Worm (Caenorhabditis elegans): ENCODE data around the gene Y57G11C.1131.
"Not testable (repeated sequence)": the region's sequence is repeated elsewhere in the genome, so short reads cannot be mapped to it uniquely, and the experiment has no call there.

Y57G11C.1131 gene

DNA sequence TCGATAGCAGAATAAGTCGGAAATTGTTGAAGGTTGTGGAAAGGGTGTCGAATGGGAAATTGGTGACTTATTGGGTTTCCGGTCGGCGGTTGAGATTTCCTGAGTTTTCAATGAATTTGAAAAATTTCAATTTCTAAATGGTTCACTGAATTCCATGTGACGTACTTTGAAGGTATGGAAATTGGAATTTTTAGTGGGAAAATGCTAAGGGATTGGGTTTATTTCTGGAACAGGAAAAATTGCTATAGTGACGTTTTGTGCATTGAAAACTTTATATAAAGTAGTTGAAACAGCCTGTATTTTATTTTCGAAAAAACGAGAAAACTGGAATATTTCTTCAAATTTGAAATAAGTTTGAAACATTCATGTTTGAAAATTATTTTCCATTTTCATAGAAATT lies 23.2 kb upstream of the Y57G11C.1131 start, which contains the start of gene pnc-2:
Gene pnc-2, minus strand, starts transcription at position 101 of the 400 bp plus-strand sequence.
- TF ChIP-seq snpc-4 (tag; optimal IDR thresholded peaks at IDR 0.05) (no peak), fkh-8 (tag; optimal IDR thresholded peaks at IDR 0.05) (peak; percentile 19)

DNA sequence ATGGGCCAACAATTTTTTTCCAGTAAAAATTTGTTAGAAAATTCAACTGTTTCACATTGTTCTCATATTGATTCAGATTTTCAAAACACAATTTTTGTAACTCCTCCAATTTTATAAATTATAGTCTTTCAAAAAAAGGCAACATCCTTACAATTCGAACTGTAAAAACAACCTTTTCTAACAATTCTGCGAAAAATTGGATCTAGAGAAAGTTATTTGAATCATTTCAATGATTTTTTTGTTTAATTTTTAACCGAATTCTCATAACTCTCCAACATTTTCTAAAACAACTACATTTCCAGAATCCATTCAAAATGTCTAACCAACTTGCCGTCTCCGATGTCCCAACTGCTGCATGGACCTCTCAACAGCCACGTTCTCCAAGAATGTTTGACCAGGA lies 13.5 kb upstream of the Y57G11C.1131 start, which contains the start of gene ccch-5:
Gene ccch-5, plus strand, starts transcription at position 301 of the 400 bp plus-strand sequence.
- TF ChIP-seq snu-23 (GFP tag; optimal IDR thresholded peaks at IDR 0.05) (no peak), nhr-12 (tag; optimal IDR thresholded peaks at IDR 0.05) (no peak), lin-39 (tag; optimal IDR thresholded peaks at IDR 0.05) (no peak), sup-37 (GFP tag; optimal IDR thresholded peaks at IDR 0.05) (no peak), xbp-1 (tag; optimal IDR thresholded peaks at IDR 0.05) (no peak), unc-130 (tag; optimal IDR thresholded peaks at IDR 0.05) (no peak), ztf-4 (tag; optimal IDR thresholded peaks at IDR 0.05) (no peak), nhr-20 (tag; optimal IDR thresholded peaks at IDR 0.05) (no peak), nhr-47 (tag; optimal IDR thresholded peaks at IDR 0.05) (no peak)

DNA sequence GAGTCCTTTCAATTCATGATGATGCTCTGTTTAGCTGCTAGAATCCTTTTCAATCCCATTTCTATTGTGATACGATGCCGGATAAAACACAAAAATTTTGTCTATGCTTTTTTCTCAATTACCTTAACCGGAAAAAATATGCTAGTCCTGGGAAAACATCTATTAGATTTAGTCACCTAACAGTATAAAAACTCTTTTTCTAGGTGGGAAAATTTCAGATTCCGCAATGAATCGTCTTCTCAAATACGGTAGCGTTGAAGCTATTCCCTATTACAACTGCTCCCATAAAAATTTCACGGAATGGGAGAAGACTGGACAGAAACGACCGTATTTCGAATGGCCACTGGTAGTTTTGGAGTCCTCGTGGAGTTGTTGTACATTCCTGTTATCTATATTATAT lies 3.4 kb upstream of the Y57G11C.1131 start, which contains the start of gene Y57G11C.28:
Gene Y57G11C.28, plus strand, starts transcription at position 301 of the 400 bp plus-strand sequence.
- no peak for TF ChIP-seq mdl-1 (tag; optimal IDR thresholded peaks at IDR 0.05)
- TF ChIP-seq isw-1 (GFP tag; IDR thresholded peaks at IDR 0.05), result no peak
- no peak for TF ChIP-seq irx-1 (tag; optimal IDR thresholded peaks at IDR 0.05)
- no peak for TF ChIP-seq lin-15B (tag; optimal IDR thresholded peaks at IDR 0.05)
- TF ChIP-seq pag-3 (tag; optimal IDR thresholded peaks at IDR 0.05; ENCODE audit: borderline replicate concordance, insufficient read depth), result no peak
- no peak for TF ChIP-seq mep-1 (tag; optimal IDR thresholded peaks at IDR 0.05)
- no peak for TF ChIP-seq nhr-84 (tag; optimal IDR thresholded peaks at IDR 0.05)
- TF ChIP-seq fkh-10 (GFP tag; optimal IDR thresholded peaks at IDR 0.05), result no peak
- no peak for TF ChIP-seq unc-98 (GFP tag; IDR thresholded peaks at IDR 0.05)
- TF ChIP-seq ceh-8 (GFP tag; optimal IDR thresholded peaks at IDR 0.05), result no peak
- no peak for TF ChIP-seq fos-1 (tag; optimal IDR thresholded peaks at IDR 0.05)
- no peak for TF ChIP-seq tlp-1 (tag; optimal IDR thresholded peaks at IDR 0.05)
- TF ChIP-seq ztf-11 (tag; optimal IDR thresholded peaks at IDR 0.05), result no peak
- TF ChIP-seq efl-3 (GFP tag; optimal IDR thresholded peaks at IDR 0.05), result no peak
- no peak for TF ChIP-seq nhr-20 (tag; optimal IDR thresholded peaks at IDR 0.05)
- TF ChIP-seq snu-23 (GFP tag; optimal IDR thresholded peaks at IDR 0.05), result no peak

DNA sequence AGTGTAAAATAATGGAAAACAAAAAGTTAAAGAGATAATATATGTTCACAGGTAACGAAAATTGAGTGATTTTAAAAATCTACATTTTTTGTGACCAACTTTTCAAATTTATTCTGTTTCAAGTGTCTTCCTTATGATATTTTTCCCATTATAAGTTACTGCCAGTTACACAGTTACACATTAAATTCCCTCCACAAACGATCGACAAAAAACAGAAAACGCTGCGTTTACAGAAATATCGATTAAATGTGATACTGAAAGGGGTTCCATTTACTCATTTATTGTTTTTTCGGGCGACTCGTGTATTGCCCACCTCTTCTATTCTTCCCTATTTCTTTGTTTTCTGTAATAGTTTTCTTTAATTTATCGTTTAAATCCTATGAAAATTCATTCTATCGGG lies 4.2 kb downstream of the Y57G11C.1131 start, which contains the start of gene Y57G11C.1144:
Gene Y57G11C.1144, plus strand, starts transcription at position 301 of the 400 bp plus-strand sequence.
- TF ChIP-seq Y116A8C.19 (tag; optimal IDR thresholded peaks at IDR 0.05; ENCODE audit: borderline replicate concordance), result no peak
- TF ChIP-seq dpl-1 (GFP tag; optimal IDR thresholded peaks at IDR 0.05), result no peak
- TF ChIP-seq C04F5.9 (tag; optimal IDR thresholded peaks at IDR 0.05), result no peak
- TF ChIP-seq hlh-17 (GFP tag; optimal IDR thresholded peaks at IDR 0.05; ENCODE audit: borderline replicate concordance), result no peak
- TF ChIP-seq mab-9 (GFP tag; IDR thresholded peaks at IDR 0.05), result no peak
- no peak for TF ChIP-seq egl-13 (tag; optimal IDR thresholded peaks at IDR 0.05)

DNA sequence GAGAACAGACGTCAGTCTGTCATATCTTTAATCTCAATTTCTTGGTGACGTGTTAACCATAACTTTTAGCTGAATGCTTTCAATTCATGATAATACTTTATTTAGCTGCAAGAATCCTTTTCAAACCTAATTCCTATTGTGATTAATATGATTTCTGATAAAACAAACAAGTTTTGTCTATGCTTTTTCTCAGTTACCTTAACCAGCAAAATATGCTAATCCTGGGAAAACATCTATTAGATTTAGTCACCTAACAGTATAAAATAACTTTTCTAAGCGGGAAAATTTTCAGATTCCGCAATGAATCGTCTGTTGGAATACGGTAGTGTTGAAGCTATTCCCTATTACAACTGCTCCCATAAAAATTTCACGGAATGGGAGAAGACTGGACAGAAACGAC lies 5.8 kb downstream of the Y57G11C.1131 start, which contains the start of gene Y57G11C.30:
Gene Y57G11C.30, plus strand, starts transcription at position 301 of the 400 bp plus-strand sequence.
- TF ChIP-seq F16B12.6 (tag; optimal IDR thresholded peaks at IDR 0.05); ama-1 (optimal IDR thresholded peaks at IDR 0.05); zag-1 (tag; optimal IDR thresholded peaks at IDR 0.05): not testable (repeated sequence)

All from whole organism, L1 larva.